Worm (Caenorhabditis elegans): ENCODE measurements around the gene str-158.

ce11 chrIV:4870546-4870945 lies 47.3 kb upstream of the str-158 start, which contains the start of gene str-175:
- TF ChIP-seq ama-1 (optimal IDR thresholded peaks at IDR 0.05) (no peak), tbx-37 (GFP tag; conservative IDR thresholded peaks at IDR 0.05) (no peak), scrt-1 (GFP tag; IDR thresholded peaks at IDR 0.05) (no peak), F13C5.2 (tag; optimal IDR thresholded peaks at IDR 0.05) (no peak), tra-4 (tag; optimal IDR thresholded peaks at IDR 0.05) (no peak), flt-1 (GFP tag; IDR thresholded peaks at IDR 0.05) (no peak), ceh-36 (tag; optimal IDR thresholded peaks at IDR 0.05) (no peak), B0310.2 (tag; optimal IDR thresholded peaks at IDR 0.05) (no peak), pes-1 (GFP tag; IDR thresholded peaks at IDR 0.05) (no peak), hmg-4 (GFP tag; optimal IDR thresholded peaks at IDR 0.05) (no peak), hmbx-1 (tag; optimal IDR thresholded peaks at IDR 0.05) (no peak)

All from whole organism, early embryonic.